Worm (Caenorhabditis elegans) whole organism, L4 larva: ENCODE results near the gene gur-5.

Experiments
- F37D6.2 ChIP-seq: sonication (generic microtip); optimal IDR thresholded peaks from 2 replicates; lab custom pipeline; 2016; ENCODE audit warnings: mild to moderate bottlenecking, missing genetic modification characterization, missing compliant biosample characterization
- T20F7.1 ChIP-seq: fragments of 200-800 bp; sonication (Bioruptor generic); optimal IDR thresholded peaks from 2 replicates; lab custom pipeline; 2018; ENCODE audit warnings: mild to moderate bottlenecking, missing genetic modification characterization, missing compliant biosample characterization
- Y48G9A.11 ChIP-seq: fragments of 200-800 bp; sonication (Bioruptor generic); IDR thresholded peaks from 2 replicates; pipeline ENCODE4 v1.3.6; 2022; ENCODE audit warnings: missing genetic modification reagents, missing genetic modification characterization, missing compliant biosample characterization
- Y5F2A.4 ChIP-seq: fragments of 200-800 bp; sonication (Bioruptor generic); optimal IDR thresholded peaks from 2 replicates; lab custom pipeline; 2018; ENCODE audit warnings: mild to moderate bottlenecking, missing genetic modification characterization, missing compliant biosample characterization
- ZK546.5 ChIP-seq, 2 experiments: sonication (generic microtip); optimal IDR thresholded peaks; 2 replicates each; lab custom pipeline; 2017; ENCODE audit warnings: missing biosample characterization in 2 of 2, missing genetic modification characterization in 2 of 2
- ama-1 ChIP-seq: fragments of 150-350 bp; optimal IDR thresholded peaks from 2 replicates; lab custom pipeline; 2014; ENCODE audit warnings: inconsistent platforms, mixed read lengths
- arid-1 ChIP-seq: fragments of 200-800 bp; sonication (Bioruptor generic); conservative IDR thresholded peaks from 2 replicates; pipeline ENCODE4 v1.3.6; 2022; ENCODE audit warnings: missing genetic modification reagents, missing genetic modification characterization, missing compliant biosample characterization
- attf-4 ChIP-seq: sonication (generic microtip); optimal IDR thresholded peaks from 3 replicates; lab custom pipeline; 2017; ENCODE audit warnings: missing biosample characterization, missing genetic modification characterization
- ceh-20 ChIP-seq: fragments of 200-800 bp; sonication (Bioruptor generic); IDR thresholded peaks from 2 replicates; pipeline ENCODE4 v1.3.6; 2022; ENCODE audit warnings: missing genetic modification reagents, missing genetic modification characterization, missing compliant biosample characterization
- ces-1 ChIP-seq: fragments of 150-350 bp; sonication (generic microtip); optimal IDR thresholded peaks from 4 replicates; lab custom pipeline; 2014; ENCODE audit warnings: missing biosample characterization, missing genetic modification reagents, missing genetic modification characterization
- ctbp-1 ChIP-seq: fragments of 200-800 bp; sonication (Bioruptor generic); IDR thresholded peaks from 2 replicates; pipeline ENCODE4 v1.3.6; 2022; ENCODE audit warnings: missing genetic modification reagents, missing genetic modification characterization, missing compliant biosample characterization
- daf-19 ChIP-seq: fragments of 200-800 bp; sonication (Bioruptor generic); conservative IDR thresholded peaks from 2 replicates; pipeline ENCODE4 v1.3.6; 2022; ENCODE audit warnings: missing genetic modification characterization, missing compliant biosample characterization
- daf-8 ChIP-seq: fragments of 200-800 bp; sonication (Bioruptor generic); IDR thresholded peaks from 2 replicates; pipeline ENCODE4 v1.3.6; 2022; ENCODE audit warnings: missing genetic modification characterization, missing compliant biosample characterization
- dpl-1 ChIP-seq: fragments of 150-350 bp; optimal IDR thresholded peaks from 2 replicates; lab custom pipeline; 2014; ENCODE audit warnings: missing biosample characterization, missing genetic modification reagents, missing genetic modification characterization
- dve-1 ChIP-seq: sonication (generic microtip); optimal IDR thresholded peaks from 2 replicates; lab custom pipeline; 2017; ENCODE audit warnings: antibody characterized with exemption, mild to moderate bottlenecking, missing genetic modification characterization, missing compliant biosample characterization; ENCODE audit not compliant: insufficient read depth
- egl-27 ChIP-seq: sonication (generic microtip); optimal IDR thresholded peaks from 3 replicates; lab custom pipeline; 2017; ENCODE audit warnings: missing biosample characterization, missing genetic modification reagents, missing genetic modification characterization
- fos-1 ChIP-seq: fragments of 150-350 bp; optimal IDR thresholded peaks from 2 replicates; lab custom pipeline; 2014; ENCODE audit warnings: missing biosample characterization, missing genetic modification characterization
- hlh-11 ChIP-seq: fragments of 200-800 bp; sonication (Bioruptor generic); optimal IDR thresholded peaks from 2 replicates; lab custom pipeline; 2018; ENCODE audit warnings: mild to moderate bottlenecking, missing genetic modification characterization, missing compliant biosample characterization
- hlh-30 ChIP-seq: sonication (generic microtip); optimal IDR thresholded peaks from 2 replicates; lab custom pipeline; 2017; ENCODE audit warnings: antibody characterized with exemption, mild to moderate bottlenecking, missing genetic modification characterization, missing compliant biosample characterization; ENCODE audit not compliant: insufficient read depth
- hmg-1.1 ChIP-seq: fragments of 200-800 bp; sonication (Bioruptor generic); IDR thresholded peaks from 2 replicates; pipeline ENCODE4 v1.3.6; 2022; ENCODE audit warnings: missing genetic modification reagents, missing genetic modification characterization, missing compliant biosample characterization
- lim-7 ChIP-seq: fragments of 200-800 bp; sonication (Bioruptor generic); IDR thresholded peaks from 2 replicates; pipeline ENCODE4 v1.3.6; 2022; ENCODE audit warnings: missing genetic modification characterization, missing compliant biosample characterization
- lin-29 ChIP-seq: fragments of 200-800 bp; sonication (Bioruptor generic); IDR thresholded peaks from 2 replicates; pipeline ENCODE4 v1.3.6; 2022; ENCODE audit warnings: missing genetic modification reagents, missing genetic modification characterization, missing compliant biosample characterization
- madf-5 ChIP-seq, 2 experiments: fragments of 200-800 bp; sonication (Bioruptor generic); IDR thresholded peaks; 2 replicates each; pipeline ENCODE4 v1.3.6; 2022; ENCODE audit warnings: missing compliant biosample characterization in 2 of 2, missing genetic modification characterization in 2 of 2
- madf-9 ChIP-seq: fragments of 200-800 bp; sonication (Bioruptor generic); conservative IDR thresholded peaks from 2 replicates; pipeline ENCODE4 v1.3.6; 2022; ENCODE audit warnings: missing genetic modification reagents, missing genetic modification characterization, missing compliant biosample characterization
- mdt-29 ChIP-seq: fragments of 200-800 bp; sonication (Bioruptor generic); IDR thresholded peaks from 2 replicates; pipeline ENCODE4 v1.3.6; 2022; ENCODE audit warnings: missing genetic modification reagents, missing genetic modification characterization, missing compliant biosample characterization
- mes-2 ChIP-seq: sonication (generic microtip); optimal IDR thresholded peaks from 2 replicates; lab custom pipeline; 2016; ENCODE audit warnings: missing genotype, mild to moderate bottlenecking, missing genetic modification characterization, missing compliant biosample characterization; ENCODE audit not compliant: poor library complexity, severe bottlenecking
- mxl-2 ChIP-seq: fragments of 200-800 bp; sonication (Bioruptor generic); conservative IDR thresholded peaks from 2 replicates; pipeline ENCODE4 v1.3.6; 2022; ENCODE audit warnings: missing genetic modification reagents, missing genetic modification characterization, missing compliant biosample characterization
- nhr-102 ChIP-seq: sonication (generic microtip); optimal IDR thresholded peaks from 2 replicates; lab custom pipeline; 2016; ENCODE audit warnings: mild to moderate bottlenecking, missing genetic modification characterization, moderate library complexity, missing compliant biosample characterization
- nhr-11 ChIP-seq: fragments of 150-350 bp; optimal IDR thresholded peaks from 2 replicates; lab custom pipeline; 2014; ENCODE audit warnings: missing biosample characterization, missing genetic modification characterization
- nhr-111 ChIP-seq: fragments of 200-800 bp; sonication (Bioruptor generic); optimal IDR thresholded peaks from 2 replicates; lab custom pipeline; 2018; ENCODE audit warnings: mild to moderate bottlenecking, missing genetic modification characterization, missing compliant biosample characterization
- nhr-25 ChIP-seq: sonication (generic microtip); optimal IDR thresholded peaks from 2 replicates; lab custom pipeline; 2017; ENCODE audit warnings: missing genetic modification characterization, mild to moderate bottlenecking, missing compliant biosample characterization, antibody characterized with exemption, moderate library complexity, borderline replicate concordance; ENCODE audit not compliant: insufficient read depth
- nhr-28 ChIP-seq: fragments of 150-350 bp; optimal IDR thresholded peaks from 2 replicates; lab custom pipeline; 2014; ENCODE audit warnings: missing biosample characterization, missing genetic modification characterization
- nhr-41 ChIP-seq: fragments of 200-800 bp; sonication (Bioruptor generic); IDR thresholded peaks from 2 replicates; pipeline ENCODE4 v1.3.6; 2022; ENCODE audit warnings: missing genetic modification reagents, missing genetic modification characterization, missing compliant biosample characterization
- nhr-42 ChIP-seq: fragments of 200-800 bp; sonication (Bioruptor generic); IDR thresholded peaks from 2 replicates; pipeline ENCODE4 v1.3.6; 2022; ENCODE audit warnings: missing genetic modification characterization, missing compliant biosample characterization
- nhr-6 ChIP-seq: fragments of 150-350 bp; optimal IDR thresholded peaks from 2 replicates; lab custom pipeline; 2014; ENCODE audit warnings: missing biosample characterization, missing genetic modification characterization
- nhr-76 ChIP-seq: fragments of 150-350 bp; optimal IDR thresholded peaks from 2 replicates; lab custom pipeline; 2014; ENCODE audit warnings: missing biosample characterization, missing genetic modification characterization
- php-3 ChIP-seq: fragments of 200-800 bp; sonication (Bioruptor generic); IDR thresholded peaks from 2 replicates; pipeline ENCODE4 v1.3.6; 2022; ENCODE audit warnings: missing genetic modification reagents, missing genetic modification characterization, missing compliant biosample characterization
- saeg-2 ChIP-seq: fragments of 200-800 bp; sonication (Bioruptor generic); IDR thresholded peaks from 2 replicates; pipeline ENCODE4 v1.3.6; 2022; ENCODE audit warnings: missing genetic modification reagents, missing genetic modification characterization, missing compliant biosample characterization
- set-16 ChIP-seq: fragments of 200-800 bp; sonication (Bioruptor generic); IDR thresholded peaks from 2 replicates; pipeline ENCODE4 v1.3.6; 2022; ENCODE audit warnings: missing genetic modification reagents, missing genetic modification characterization, missing compliant biosample characterization
- skn-1 ChIP-seq: fragments of 150-350 bp; optimal IDR thresholded peaks from 2 replicates; lab custom pipeline; 2014; ENCODE audit warnings: missing biosample characterization, missing genetic modification characterization
- snpc-4 ChIP-seq: fragments of 150-350 bp; optimal IDR thresholded peaks from 2 replicates; lab custom pipeline; 2014; ENCODE audit warnings: missing biosample characterization, missing genetic modification characterization
- spr-3 ChIP-seq: fragments of 200-800 bp; sonication (Bioruptor generic); optimal IDR thresholded peaks from 2 replicates; lab custom pipeline; 2018; ENCODE audit warnings: mild to moderate bottlenecking, missing genetic modification characterization, missing compliant biosample characterization
- tag-97 ChIP-seq: fragments of 200-800 bp; sonication (Bioruptor generic); IDR thresholded peaks from 2 replicates; pipeline ENCODE4 v1.3.6; 2022; ENCODE audit warnings: missing genetic modification characterization, missing compliant biosample characterization
- tra-1 ChIP-seq: fragments of 200-800 bp; sonication (Bioruptor generic); IDR thresholded peaks from 2 replicates; pipeline ENCODE4 v1.3.6; 2022; ENCODE audit warnings: missing genetic modification reagents, missing genetic modification characterization, missing compliant biosample characterization
- unc-39 ChIP-seq: sonication (generic microtip); optimal IDR thresholded peaks from 2 replicates; lab custom pipeline; 2017; ENCODE audit warnings: missing biosample characterization, missing genetic modification characterization
- unc-62 ChIP-seq, 3 experiments: fragments of 150-350 bp in 1 of 3; sonication (generic microtip); optimal IDR thresholded peaks in 2 of 3; peaks in 1 of 3; 1 replicate in 1 of 3; 2 replicates in 2 of 3; lab custom pipeline; 2014 to 2017; ENCODE audit warnings: missing biosample characterization in 3 of 3, missing genetic modification characterization in 3 of 3, missing genetic modification reagents in 3 of 3, missing genotype in 1 of 3
- vab-7 ChIP-seq: fragments of 200-800 bp; sonication (Bioruptor generic); IDR thresholded peaks from 2 replicates; pipeline ENCODE4 v1.3.6; 2022; ENCODE audit warnings: missing genetic modification reagents, missing genetic modification characterization, missing compliant biosample characterization
- zfp-3 ChIP-seq: fragments of 200-800 bp; sonication (Bioruptor generic); conservative IDR thresholded peaks from 2 replicates; pipeline ENCODE4 v1.3.6; 2022; ENCODE audit warnings: missing genetic modification reagents, missing genetic modification characterization, missing compliant biosample characterization
- zip-11 ChIP-seq: fragments of 200-800 bp; sonication (Bioruptor generic); IDR thresholded peaks from 2 replicates; pipeline ENCODE4 v1.3.6; 2022; ENCODE audit warnings: missing genetic modification characterization, missing compliant biosample characterization
- ztf-7 ChIP-seq: fragments of 150-350 bp; optimal IDR thresholded peaks from 2 replicates; lab custom pipeline; 2014; ENCODE audit warnings: missing biosample characterization, missing genetic modification characterization

The gur-5 gene

ce11 chrII:5326024-5326627, 41.0 kb downstream of the gur-5 start (continued):
- no peak for TF ChIP-seq attf-4 (tag; lab: Kevin White, UChicago)
- no peak for TF ChIP-seq snpc-4 (tag; lab: Kevin White, UChicago)
- TF ChIP-seq zip-11 (GFP tag; lab: Robert Waterston, UW) = no peak
- no peak for TF ChIP-seq ama-1
- TF ChIP-seq unc-62 (GFP tag; optimal IDR thresholded peaks at IDR 0.05 in 1 of 2; lab: Kevin White, UChicago) = no peak
- TF ChIP-seq unc-62 (tag; optimal IDR thresholded peaks at IDR 0.05; lab: Kevin White, UChicago) = no peak
- no peak for TF ChIP-seq F37D6.2 (tag; lab: Kevin White, UChicago)
- TF ChIP-seq mes-2 (tag; lab: Kevin White, UChicago) = peak; percentile 49
- no peak for TF ChIP-seq tag-97 (GFP tag; lab: Robert Waterston, UW)
- no peak for TF ChIP-seq mxl-2 (GFP tag; lab: Robert Waterston, UW)
- TF ChIP-seq madf-5 (GFP tag; IDR thresholded peaks at IDR 0.05; lab: Robert Waterston, UW) = no peak
- no peak for TF ChIP-seq madf-9 (GFP tag; lab: Robert Waterston, UW)
- TF ChIP-seq dpl-1 (GFP tag; lab: Kevin White, UChicago) = peak; percentile 20
- no peak for TF ChIP-seq skn-1 (tag; lab: Kevin White, UChicago)
- TF ChIP-seq egl-27 (tag; lab: Kevin White, UChicago) = no peak
- no peak for TF ChIP-seq php-3 (GFP tag; lab: Robert Waterston, UW)
- TF ChIP-seq zfp-3 (GFP tag; lab: Robert Waterston, UW) = no peak
- TF ChIP-seq nhr-25 (tag; lab: Kevin White, UChicago) = no peak
- TF ChIP-seq nhr-111 (GFP tag; lab: Kevin White, UChicago) = no peak
- TF ChIP-seq nhr-11 (tag; lab: Kevin White, UChicago) = peak; percentile 58
- TF ChIP-seq saeg-2 (GFP tag; lab: Robert Waterston, UW) = no peak
- peak; percentile 70 for TF ChIP-seq hlh-30 (tag; lab: Kevin White, UChicago)
- TF ChIP-seq mdt-29 = no peak
- no peak for TF ChIP-seq unc-39 (tag; lab: Kevin White, UChicago)
- TF ChIP-seq nhr-76 (tag; lab: Kevin White, UChicago) = no peak
- no peak for TF ChIP-seq daf-19 (GFP tag; lab: Robert Waterston, UW)
- no peak for TF ChIP-seq ces-1 (GFP tag; lab: Kevin White, UChicago)
- no peak for TF ChIP-seq spr-3 (GFP tag; lab: Kevin White, UChicago)
- peak; percentile 39 for TF ChIP-seq ztf-7 (tag; lab: Kevin White, UChicago)
- TF ChIP-seq tra-1 (GFP tag; lab: Robert Waterston, UW) = peak; percentile 17; the same call in 1 of the 2 replicates
- no peak for TF ChIP-seq T20F7.1 (GFP tag; lab: Kevin White, UChicago)
- no peak for TF ChIP-seq vab-7 (GFP tag; lab: Robert Waterston, UW)
- no peak for TF ChIP-seq nhr-41 (GFP tag; lab: Robert Waterston, UW)
- TF ChIP-seq set-16 = no peak
- TF ChIP-seq lim-7 = no peak
- TF ChIP-seq nhr-6 (tag; lab: Kevin White, UChicago) = peak; percentile 13
- no peak for TF ChIP-seq Y48G9A.11
- peak; percentile 61; the same call in 1 of the 2 replicates for TF ChIP-seq hmg-1.1
- TF ChIP-seq ZK546.5 (tag; optimal IDR thresholded peaks at IDR 0.05; lab: Kevin White, UChicago) = no peak
- peak; percentile 86 for TF ChIP-seq nhr-28 (tag; lab: Kevin White, UChicago)
- TF ChIP-seq nhr-102 (tag; lab: Kevin White, UChicago) = no peak
- TF ChIP-seq arid-1 (GFP tag; lab: Robert Waterston, UW) = 0 out of 2 replicates have a peak, but pooled peaks have one; percentile 20
- no peak for TF ChIP-seq lin-29 (GFP tag; lab: Robert Waterston, UW)
- TF ChIP-seq ctbp-1 (GFP tag; lab: Robert Waterston, UW) = peak; percentile 58; the same call in 1 of the 2 replicates
- peak; percentile 79 for TF ChIP-seq hlh-11 (tag; lab: Kevin White, UChicago)
- TF ChIP-seq Y5F2A.4 (GFP tag; lab: Kevin White, UChicago) = no peak
- TF ChIP-seq ceh-20 = peak; percentile 74; the same call in 1 of the 2 replicates
- no peak for TF ChIP-seq daf-8
- no peak for TF ChIP-seq nhr-42 (GFP tag; lab: Robert Waterston, UW)
- no peak for TF ChIP-seq fos-1 (tag; lab: Kevin White, UChicago)
- TF ChIP-seq dve-1 = peak; percentile 68
